Fruit fly (Drosophila melanogaster) whole organism, adult: ENCODE results near the gene Apt1.

ENCODE experiments used
- CG11617 ChIP-seq: fragments of 200-800 bp; sonication (Bioruptor generic); optimal IDR thresholded peaks from 2 replicates; lab custom pipeline; 2017; ENCODE audit warnings: mild to moderate bottlenecking, missing biosample characterization, missing genetic modification reagents, missing genetic modification characterization
- CG12768 ChIP-seq: fragments of 200-800 bp; sonication (Bioruptor generic); optimal IDR thresholded peaks from 2 replicates; lab custom pipeline; 2017; ENCODE audit warnings: missing biosample characterization, missing genetic modification characterization, mild to moderate bottlenecking, moderate library complexity, missing genetic modification reagents
- CG14711 ChIP-seq: fragments of 200-800 bp; sonication (Bioruptor generic); optimal IDR thresholded peaks from 2 replicates; lab custom pipeline; 2018; ENCODE audit warnings: missing biosample characterization, mild to moderate bottlenecking, missing genetic modification characterization, moderate library complexity
- CG1620 ChIP-seq: fragments of 200-800 bp; sonication (Bioruptor generic); optimal IDR thresholded peaks from 2 replicates; lab custom pipeline; 2016; ENCODE audit warnings: missing biosample characterization, missing genetic modification characterization
- CG33017 ChIP-seq: fragments of 200-800 bp; sonication (Bioruptor generic); optimal IDR thresholded peaks from 2 replicates; lab custom pipeline; 2018; ENCODE audit warnings: missing biosample characterization, mild to moderate bottlenecking, missing genetic modification characterization, moderate library complexity
- CG5204 ChIP-seq: fragments of 200-800 bp; sonication (Bioruptor generic); optimal IDR thresholded peaks from 2 replicates; lab custom pipeline; 2016; ENCODE audit warnings: missing biosample characterization, missing genetic modification characterization
- CG7045 ChIP-seq: fragments of 200-800 bp; sonication (Bioruptor generic); optimal IDR thresholded peaks from 2 replicates; lab custom pipeline; 2017; ENCODE audit warnings: missing biosample characterization, mild to moderate bottlenecking, missing genetic modification characterization
- CG7101 ChIP-seq: fragments of 200-800 bp; sonication (Bioruptor generic); optimal IDR thresholded peaks from 2 replicates; lab custom pipeline; 2018; ENCODE audit warnings: missing biosample characterization, mild to moderate bottlenecking, missing genetic modification characterization, moderate library complexity
- Clk ChIP-seq: fragments of 200-800 bp; sonication (Bioruptor generic); optimal IDR thresholded peaks from 2 replicates; lab custom pipeline; 2017; ENCODE audit warnings: missing biosample characterization, missing genetic modification characterization
- Crg-1 ChIP-seq: fragments of 200-800 bp; sonication (Bioruptor generic); optimal IDR thresholded peaks from 2 replicates; lab custom pipeline; 2016; ENCODE audit warnings: missing biosample characterization, missing genetic modification characterization
- Hr96 ChIP-seq: fragments of 200-800 bp; sonication (Bioruptor generic); optimal IDR thresholded peaks from 2 replicates; lab custom pipeline; 2016; ENCODE audit warnings: missing biosample characterization, missing genetic modification characterization
- Mnt ChIP-seq: fragments of 200-800 bp; sonication (Bioruptor generic); optimal IDR thresholded peaks from 2 replicates; lab custom pipeline; 2016; ENCODE audit warnings: missing biosample characterization, mild to moderate bottlenecking, missing genetic modification characterization
- bab1 ChIP-seq: fragments of 200-800 bp; sonication (Bioruptor generic); optimal IDR thresholded peaks from 3 replicates; lab custom pipeline; 2019; ENCODE audit warnings: missing biosample characterization, mild to moderate bottlenecking, missing genetic modification characterization, moderate library complexity
- cic ChIP-seq: fragments of 200-800 bp; sonication (Bioruptor generic); optimal IDR thresholded peaks from 2 replicates; lab custom pipeline; 2017; ENCODE audit warnings: missing biosample characterization, mild to moderate bottlenecking, missing genetic modification characterization, moderate library complexity
- cnc ChIP-seq, 2 experiments: fragments of >200 bp; optimal IDR thresholded peaks; 2 replicates each; lab custom pipeline; 2017
- kay ChIP-seq: fragments of 200-800 bp; sonication (Bioruptor generic); peaks from one replicate; lab custom pipeline; 2016; ENCODE audit warnings: missing biosample characterization, missing genetic modification characterization, borderline replicate concordance
- ovo ChIP-seq: fragments of 200-800 bp; sonication (Bioruptor generic); optimal IDR thresholded peaks from 2 replicates; lab custom pipeline; 2016; ENCODE audit warnings: missing biosample characterization, missing genetic modification characterization
- pad ChIP-seq: fragments of 200-800 bp; sonication (Bioruptor generic); optimal IDR thresholded peaks from 3 replicates; lab custom pipeline; 2017; ENCODE audit warnings: missing biosample characterization, missing genetic modification characterization, mild to moderate bottlenecking, moderate library complexity, missing genetic modification reagents
- tj ChIP-seq: fragments of 200-800 bp; sonication (Bioruptor generic); optimal IDR thresholded peaks from 3 replicates; lab custom pipeline; 2017; ENCODE audit warnings: missing biosample characterization, mild to moderate bottlenecking, missing genetic modification characterization, moderate library complexity
- toe ChIP-seq: fragments of 200-800 bp; sonication (Bioruptor generic); optimal IDR thresholded peaks from 2 replicates; lab custom pipeline; 2016; ENCODE audit warnings: missing biosample characterization, missing genetic modification characterization

Apt1 gene

DNA sequence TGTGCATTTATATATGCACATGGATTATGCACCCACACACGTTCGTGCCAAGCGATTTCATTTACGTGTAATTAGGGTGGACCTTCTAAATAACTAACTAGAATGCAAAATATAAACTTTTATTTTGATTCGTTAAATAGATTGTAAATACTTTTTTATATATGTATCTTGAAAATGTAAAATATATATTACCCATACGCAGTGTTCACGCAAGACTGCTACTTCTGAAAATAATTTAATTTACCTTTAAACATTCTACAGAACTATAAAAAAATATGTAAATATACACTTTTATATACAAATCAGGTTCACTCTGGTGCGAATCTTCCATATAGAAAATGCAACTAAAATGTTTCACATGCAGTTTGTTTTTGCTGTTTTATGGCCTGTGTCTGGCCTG, 34.1 kb upstream of the Apt1 start:
- TF ChIP-seq CG11617 (GFP tag; lab: Kevin White, UChicago) (peak; percentile 22), CG7101 (tag; lab: Kevin White, UChicago) (peak; percentile 35), kay (GFP tag; lab: Kevin White, UChicago) (no peak), ovo (GFP tag; lab: Kevin White, UChicago) (no peak), CG5204 (GFP tag; lab: Kevin White, UChicago) (no peak), CG33017 (tag; lab: Kevin White, UChicago) (peak; percentile 81), tj (GFP tag; lab: Kevin White, UChicago) (no peak), CG14711 (tag; lab: Kevin White, UChicago) (peak; percentile 9), Hr96 (GFP tag; lab: Kevin White, UChicago) (no peak), bab1 (GFP tag; lab: Kevin White, UChicago) (no peak), cic (GFP tag; lab: Kevin White, UChicago) (no peak), Clk (GFP tag; lab: Kevin White, UChicago) (no peak), CG12768 (GFP tag; lab: Kevin White, UChicago) (peak; percentile 62), Mnt (GFP tag; lab: Kevin White, UChicago) (no peak), CG7045 (GFP tag; lab: Kevin White, UChicago) (peak; percentile 66)

DNA sequence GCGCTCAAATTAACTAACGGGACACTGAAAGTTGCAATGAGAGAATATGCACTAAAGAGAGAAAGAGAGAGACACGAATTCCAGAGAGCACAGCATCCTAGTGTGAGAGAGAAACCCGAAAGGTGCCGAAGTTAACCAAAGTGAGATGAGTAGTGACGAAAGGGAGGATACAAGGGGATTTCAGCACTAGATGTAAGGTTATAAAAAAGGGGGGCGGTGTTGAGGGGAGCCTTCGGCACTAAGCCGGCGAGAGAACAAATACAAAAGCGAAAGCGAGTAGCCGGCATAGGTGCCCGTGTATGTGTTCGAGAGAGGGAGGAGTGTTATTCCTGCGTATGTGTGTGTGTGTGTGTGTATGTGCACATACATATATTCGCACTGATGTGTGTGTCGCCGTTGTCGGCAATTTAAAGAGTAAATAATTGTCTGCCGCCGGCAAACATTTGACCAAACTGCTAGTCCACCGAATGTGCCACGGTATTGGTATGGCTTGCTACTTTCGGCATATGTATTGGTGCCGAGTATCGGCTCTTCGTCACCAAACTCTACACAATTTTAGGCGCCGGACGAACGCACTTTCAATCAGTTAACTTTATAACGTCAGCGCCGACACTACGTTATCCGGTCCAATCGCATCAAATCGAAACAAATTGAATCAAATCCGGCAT, 31.1 kb upstream of the Apt1 start, which contains the start of gene CG7368:
CG7368 (plus strand) TSS at position 618 of the 668 bp plus-strand sequence.
- TF ChIP-seq CG7101 (tag; lab: Kevin White, UChicago) (no peak), cic (GFP tag; lab: Kevin White, UChicago) (no peak), Crg-1 (GFP tag; lab: Kevin White, UChicago) (no peak), cnc (optimal IDR thresholded peaks at IDR 0.05; lab: Kevin White, UChicago) (no peak), CG33017 (tag; lab: Kevin White, UChicago) (no peak)

DNA sequence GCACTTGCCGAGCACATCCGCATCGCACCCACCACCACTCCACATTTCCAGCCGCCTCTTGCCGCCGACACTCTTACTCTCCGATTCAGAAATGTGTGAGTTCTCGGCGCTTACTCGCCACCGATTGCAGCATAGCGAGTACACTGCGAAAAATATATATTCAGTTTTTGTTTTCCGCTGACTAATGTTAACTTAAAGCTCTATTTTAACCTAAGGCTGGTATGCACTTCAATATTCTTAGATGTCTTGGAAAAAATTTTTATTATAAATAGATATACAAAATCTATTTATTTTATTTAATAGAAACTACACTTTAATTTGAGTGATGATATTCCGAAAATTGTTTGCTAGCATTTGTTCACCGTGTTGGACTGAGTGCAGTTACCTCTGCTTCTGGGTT, 28.6 kb upstream of the Apt1 start:
- no peak for TF ChIP-seq Crg-1 (GFP tag; lab: Kevin White, UChicago)
- TF ChIP-seq pad (GFP tag; lab: Kevin White, UChicago): no peak
- TF ChIP-seq ovo (GFP tag; lab: Kevin White, UChicago): no peak
- TF ChIP-seq tj (GFP tag; lab: Kevin White, UChicago): peak; percentile 5
- TF ChIP-seq kay (GFP tag; lab: Kevin White, UChicago): no peak
- peak; percentile 64 for TF ChIP-seq CG7045 (GFP tag; lab: Kevin White, UChicago)
- TF ChIP-seq Mnt (GFP tag; lab: Kevin White, UChicago): no peak
- no peak for TF ChIP-seq CG14711 (tag; lab: Kevin White, UChicago)
- peak; percentile 33 for TF ChIP-seq CG11617 (GFP tag; lab: Kevin White, UChicago)
- no peak for TF ChIP-seq cnc (optimal IDR thresholded peaks at IDR 0.05; lab: Kevin White, UChicago)
- no peak for TF ChIP-seq Hr96 (GFP tag; lab: Kevin White, UChicago)
- peak; percentile 48 for TF ChIP-seq CG33017 (tag; lab: Kevin White, UChicago)
- TF ChIP-seq CG12768 (GFP tag; lab: Kevin White, UChicago): no peak
- TF ChIP-seq CG7101 (tag; lab: Kevin White, UChicago): peak; percentile 0
- TF ChIP-seq CG1620 (GFP tag; lab: Kevin White, UChicago): no peak
- no peak for TF ChIP-seq Clk (GFP tag; lab: Kevin White, UChicago)
- TF ChIP-seq cic (GFP tag; lab: Kevin White, UChicago): no peak
- TF ChIP-seq CG5204 (GFP tag; lab: Kevin White, UChicago): peak; percentile 14
- no peak for TF ChIP-seq bab1 (GFP tag; lab: Kevin White, UChicago)
- TF ChIP-seq toe: no peak

DNA sequence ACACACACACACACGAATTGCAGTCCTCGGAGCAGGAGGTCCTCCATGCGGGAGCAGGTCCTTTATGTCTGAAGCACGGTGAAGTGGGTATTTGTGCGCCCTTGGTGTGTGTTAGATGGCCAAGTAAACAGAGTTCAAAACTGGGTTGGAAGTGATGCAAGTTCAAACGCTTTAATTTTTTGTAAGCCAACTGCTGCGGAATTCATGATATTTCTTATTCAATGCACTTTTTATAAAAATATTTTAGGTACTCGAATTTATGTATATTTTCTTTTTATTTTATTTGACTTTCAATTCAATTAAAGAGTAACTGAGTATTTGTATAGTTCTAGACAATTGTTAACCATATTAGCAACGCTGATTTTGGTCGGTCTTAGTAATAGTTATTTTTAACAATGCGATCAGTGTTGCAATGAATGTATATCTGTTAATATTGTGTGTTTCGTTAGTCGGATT, 27.8 kb upstream of the Apt1 start, which contains the start of the genes CG14137 and CG46394:
CG14137 (minus strand) TSS at position 101 of the 456 bp plus-strand sequence.
CG46394 (plus strand) TSS at position 406 of the 456 bp plus-strand sequence.
- TF ChIP-seq CG12768 (GFP tag; lab: Kevin White, UChicago): no peak
- TF ChIP-seq CG11617 (GFP tag; lab: Kevin White, UChicago): no peak
- no peak for TF ChIP-seq Mnt (GFP tag; lab: Kevin White, UChicago)
- no peak for TF ChIP-seq tj (GFP tag; lab: Kevin White, UChicago)
- no peak for TF ChIP-seq cic (GFP tag; lab: Kevin White, UChicago)
- no peak for TF ChIP-seq kay (GFP tag; lab: Kevin White, UChicago)
- no peak for TF ChIP-seq CG14711 (tag; lab: Kevin White, UChicago)
- no peak for TF ChIP-seq CG5204 (GFP tag; lab: Kevin White, UChicago)
- TF ChIP-seq ovo (GFP tag; lab: Kevin White, UChicago): no peak
- no peak for TF ChIP-seq toe
- no peak for TF ChIP-seq pad (GFP tag; lab: Kevin White, UChicago)
- TF ChIP-seq CG7101 (tag; lab: Kevin White, UChicago): no peak
- no peak for TF ChIP-seq Hr96 (GFP tag; lab: Kevin White, UChicago)

DNA sequence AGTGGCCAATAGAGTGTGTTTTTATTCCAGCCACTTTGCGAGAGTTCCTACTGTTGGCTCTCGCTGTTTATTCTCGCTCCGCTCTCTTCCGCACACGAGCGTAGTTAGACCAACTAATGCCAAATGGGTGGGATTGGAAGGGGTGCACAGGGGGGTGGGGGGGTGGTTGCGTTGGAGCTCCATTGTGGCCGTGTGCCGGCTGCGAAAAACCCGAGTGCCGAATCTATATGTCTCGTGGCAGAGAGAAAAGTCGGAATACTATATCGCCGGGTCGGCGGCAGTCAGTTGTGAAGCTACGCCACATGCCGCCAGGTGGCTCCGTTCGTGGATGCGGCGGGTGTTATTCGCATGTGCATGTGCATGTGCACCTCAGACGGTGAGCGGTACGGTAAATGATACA, 26.7 kb upstream of the Apt1 start:
- TF ChIP-seq toe (no peak), cnc (optimal IDR thresholded peaks at IDR 0.05; lab: Kevin White, UChicago) (no peak), CG7045 (GFP tag; lab: Kevin White, UChicago) (no peak), CG1620 (GFP tag; lab: Kevin White, UChicago) (no peak), Mnt (GFP tag; lab: Kevin White, UChicago) (peak; percentile 6), Crg-1 (GFP tag; lab: Kevin White, UChicago) (no peak)
